Worm (Caenorhabditis elegans) whole organism, late embryonic: ENCODE results near the gene T08D10.5.
"Not testable (repeated sequence)": the region's sequence is repeated elsewhere in the genome, so short reads cannot be mapped to it uniquely, and the experiment has no call there.

Experiments
- C38D4.7 ChIP-seq: fragments of 200-800 bp; sonication (Bioruptor generic); optimal IDR thresholded peaks from 2 replicates; lab custom pipeline; 2018; ENCODE audit warnings: mild to moderate bottlenecking, missing genetic modification characterization, moderate library complexity, missing compliant biosample characterization
- T23F11.4 ChIP-seq: fragments of 200-800 bp; sonication (Bioruptor generic); optimal IDR thresholded peaks from 2 replicates; lab custom pipeline; 2018; ENCODE audit warnings: mild to moderate bottlenecking, missing genetic modification characterization, missing compliant biosample characterization
- ceh-14 ChIP-seq: sonication (generic microtip); optimal IDR thresholded peaks from 2 replicates; lab custom pipeline; 2016; ENCODE audit warnings: missing genotype, missing genetic modification characterization, missing compliant biosample characterization
- ceh-2 ChIP-seq: sonication (generic microtip); optimal IDR thresholded peaks from 2 replicates; lab custom pipeline; 2016; ENCODE audit warnings: missing genotype, missing genetic modification characterization, missing compliant biosample characterization
- ceh-48 ChIP-seq: sonication (generic microtip); optimal IDR thresholded peaks from 2 replicates; lab custom pipeline; 2016; ENCODE audit warnings: missing genetic modification characterization, inconsistent platforms, missing compliant biosample characterization
- dve-1 ChIP-seq: sonication (generic microtip); optimal IDR thresholded peaks from 2 replicates; lab custom pipeline; 2017; ENCODE audit warnings: antibody characterized with exemption, mild to moderate bottlenecking, missing genetic modification characterization, missing compliant biosample characterization
- elt-2 ChIP-seq: sonication (generic microtip); optimal IDR thresholded peaks from 2 replicates; lab custom pipeline; 2016; ENCODE audit warnings: missing genetic modification reagents, missing genetic modification characterization, missing compliant biosample characterization
- ets-4 ChIP-seq: sonication (generic microtip); optimal IDR thresholded peaks from 2 replicates; lab custom pipeline; 2016; ENCODE audit warnings: missing genetic modification characterization, missing compliant biosample characterization
- fkh-10 ChIP-seq: fragments of 150-350 bp; optimal IDR thresholded peaks from 2 replicates; lab custom pipeline; 2014; ENCODE audit warnings: missing biosample characterization, missing genetic modification reagents, missing genetic modification characterization
- fkh-6 ChIP-seq: sonication (generic microtip); optimal IDR thresholded peaks from 2 replicates; lab custom pipeline; 2016; ENCODE audit warnings: missing genetic modification characterization, missing compliant biosample characterization
- hlh-13 ChIP-seq: fragments of 200-800 bp; sonication (Bioruptor generic); optimal IDR thresholded peaks from 2 replicates; lab custom pipeline; 2018; ENCODE audit warnings: mild to moderate bottlenecking, missing genetic modification characterization, missing compliant biosample characterization
- hlh-15 ChIP-seq: sonication (generic microtip); optimal IDR thresholded peaks from 2 replicates; lab custom pipeline; 2016; ENCODE audit warnings: missing genetic modification characterization, missing compliant biosample characterization
- lim-6 ChIP-seq: sonication (generic microtip); optimal IDR thresholded peaks from 2 replicates; lab custom pipeline; 2016; ENCODE audit warnings: missing genetic modification characterization, missing compliant biosample characterization
- lin-11 ChIP-seq: fragments of 200-800 bp; sonication (Bioruptor generic); optimal IDR thresholded peaks from 2 replicates; lab custom pipeline; 2018; ENCODE audit warnings: mild to moderate bottlenecking, missing genetic modification characterization, missing compliant biosample characterization
- madf-2 ChIP-seq: sonication (generic microtip); optimal IDR thresholded peaks from 2 replicates; lab custom pipeline; 2017; ENCODE audit warnings: missing genetic modification characterization, missing compliant biosample characterization
- nfya-1 ChIP-seq: sonication (generic microtip); optimal IDR thresholded peaks from 2 replicates; lab custom pipeline; 2017; ENCODE audit warnings: missing genetic modification characterization, mild to moderate bottlenecking, missing compliant biosample characterization, antibody characterized with exemption, moderate library complexity
- nhr-11 ChIP-seq: fragments of 150-350 bp; optimal IDR thresholded peaks from 2 replicates; lab custom pipeline; 2014; ENCODE audit warnings: missing biosample characterization, missing genetic modification characterization
- nhr-232 ChIP-seq: sonication (generic microtip); optimal IDR thresholded peaks from 2 replicates; lab custom pipeline; 2016; ENCODE audit warnings: missing genetic modification characterization, missing compliant biosample characterization
- pag-3 ChIP-seq: sonication (generic microtip); optimal IDR thresholded peaks from 2 replicates; lab custom pipeline; 2016; ENCODE audit warnings: missing compliant biosample characterization, missing genetic modification characterization, borderline replicate concordance
- pha-4 ChIP-seq: fragments of 150-350 bp; optimal IDR thresholded peaks from 2 replicates; lab custom pipeline; 2018; ENCODE audit warnings: missing biosample characterization, missing genetic modification reagents, missing genetic modification characterization
- pqm-1 ChIP-seq: sonication (generic microtip); optimal IDR thresholded peaks from 2 replicates; lab custom pipeline; 2016; ENCODE audit warnings: missing genetic modification characterization, missing compliant biosample characterization
- sox-4 ChIP-seq: sonication (generic microtip); optimal IDR thresholded peaks from 2 replicates; lab custom pipeline; 2017; ENCODE audit warnings: mild to moderate bottlenecking, missing genetic modification characterization, inconsistent platforms, missing compliant biosample characterization
- syd-9 ChIP-seq: sonication (generic microtip); optimal IDR thresholded peaks from 2 replicates; lab custom pipeline; 2016; ENCODE audit warnings: mild to moderate bottlenecking, missing genetic modification characterization, moderate library complexity, missing compliant biosample characterization
- tbx-2 ChIP-seq: sonication (generic microtip); optimal IDR thresholded peaks from 2 replicates; lab custom pipeline; 2016; ENCODE audit warnings: missing genetic modification characterization, missing compliant biosample characterization
- tbx-7 ChIP-seq: sonication (generic microtip); optimal IDR thresholded peaks from 2 replicates; lab custom pipeline; 2016; ENCODE audit warnings: missing genotype, missing genetic modification characterization, missing compliant biosample characterization
- unc-3 ChIP-seq, 2 experiments: fragments of 200-800 bp in 1 of 2; sonication (Bioruptor generic) in 1 of 2; sonication (generic microtip) in 1 of 2; conservative IDR thresholded peaks in 1 of 2; optimal IDR thresholded peaks in 1 of 2; 2 replicates each; pipeline versions ENCODE4 v1.3.6 to Lab custom; 2016 to 2022; ENCODE audit warnings: missing compliant biosample characterization in 2 of 2, missing genetic modification characterization in 2 of 2, missing genetic modification reagents in 1 of 2
- unc-42 ChIP-seq: sonication (generic microtip); optimal IDR thresholded peaks from 2 replicates; lab custom pipeline; 2016; ENCODE audit warnings: missing genotype, missing genetic modification characterization, missing compliant biosample characterization
- unc-55 ChIP-seq: sonication (generic microtip); optimal IDR thresholded peaks from 2 replicates; lab custom pipeline; 2017; ENCODE audit warnings: missing biosample characterization, missing genetic modification reagents, missing genetic modification characterization
- ztf-16 ChIP-seq: sonication (generic microtip); optimal IDR thresholded peaks from 2 replicates; lab custom pipeline; 2017; ENCODE audit warnings: missing genetic modification characterization, missing compliant biosample characterization

T08D10.5 gene

ce11 chrX:11953229-11953628 is 4.1 kb upstream of the T08D10.5 start, which contains the start of gene T08D10.4:
Gene T08D10.4, minus strand, starts transcription at chrX:11953329.
- no peak for TF ChIP-seq hlh-13
- TF ChIP-seq lim-6 (tag; lab: Kevin White, UChicago), result no peak
- no peak for TF ChIP-seq fkh-10 (GFP tag; lab: Kevin White, UChicago)

- TF ChIP-seq elt-2 (tag; lab: Kevin White, UChicago), result no peak
- no peak for TF ChIP-seq lin-11 (tag; lab: Kevin White, UChicago)
- no peak for TF ChIP-seq ceh-48 (tag; lab: Kevin White, UChicago)
- no peak for TF ChIP-seq madf-2 (tag; lab: Kevin White, UChicago)
- no peak for TF ChIP-seq ceh-2 (tag; lab: Kevin White, UChicago)
- no peak for TF ChIP-seq unc-42 (tag; lab: Kevin White, UChicago)
- TF ChIP-seq hlh-15, result no peak
- TF ChIP-seq ztf-16, result no peak
- no peak for TF ChIP-seq syd-9 (tag; lab: Kevin White, UChicago)
- TF ChIP-seq tbx-2 (tag; lab: Kevin White, UChicago), result no peak
Observed at ce11 chrX:11955125-11955524, 2.2 kb upstream of the T08D10.5 start, which contains the start of gene T08D10.3. Gene T08D10.3, plus strand, starts transcription at chrX:11955425.

ce11 chrX:11959838-11960237 is 2.5 kb downstream of the T08D10.5 start, which contains the start of gene C49F5.8:
Gene C49F5.8, plus strand, starts transcription at chrX:11960138.
- no peak for TF ChIP-seq pqm-1
- TF ChIP-seq nfya-1 (tag; lab: Kevin White, UChicago), result no peak
- TF ChIP-seq ceh-14, result no peak
- TF ChIP-seq sox-4 (tag; lab: Kevin White, UChicago), result no peak
- TF ChIP-seq nhr-11, result no peak
- TF ChIP-seq tbx-7 (tag; lab: Kevin White, UChicago), result no peak
- no peak for TF ChIP-seq pag-3 (tag; lab: Kevin White, UChicago)
- TF ChIP-seq ets-4 (tag; lab: Kevin White, UChicago), result no peak
- TF ChIP-seq fkh-6 (tag; lab: Kevin White, UChicago), result no peak
- no peak for TF ChIP-seq dve-1 (tag; lab: Kevin White, UChicago)
- no peak for TF ChIP-seq ceh-2 (tag; lab: Kevin White, UChicago)
- no peak for TF ChIP-seq nhr-232 (tag; lab: Kevin White, UChicago)
- no peak for TF ChIP-seq T23F11.4

- TF ChIP-seq nhr-232 (tag; lab: Kevin White, UChicago); pha-4; unc-55 (GFP tag; lab: Kevin White, UChicago): not testable (repeated sequence)
Observed at ce11 chrX:11961103-11961502, 3.8 kb downstream of the T08D10.5 start, which contains the start of gene C49F5.13. Gene C49F5.13, plus strand, starts transcription at chrX:11961403.

- TF ChIP-seq elt-2 (tag; lab: Kevin White, UChicago) (peak; percentile 82), nfya-1 (tag; lab: Kevin White, UChicago) (no peak)
- TF ChIP-seq, all 69 proteins: peak for 1
Observed at ce11 chrX:11962050-11962788, 4.9 kb downstream of the T08D10.5 start.

ce11 chrX:11963659-11964058 is 6.3 kb downstream of the T08D10.5 start:
- TF ChIP-seq nfya-1 (tag; lab: Kevin White, UChicago) (peak; percentile 54), unc-3 (GFP tag; conservative IDR thresholded peaks at IDR 0.05; lab: Robert Waterston, UW) (no peak), unc-3 (tag; optimal IDR thresholded peaks at IDR 0.05; lab: Kevin White, UChicago) (no peak), C38D4.7 (GFP tag; lab: Kevin White, UChicago) (no peak)
